Worm (Caenorhabditis elegans) whole organism, midembryonic: ENCODE measurements around the gene T23F6.5.
A peak's percentile ranks its signal among the peaks of the same experiment; 100 is the strongest.

Source experiments
- cog-1 ChIP-seq: sonication (generic microtip); optimal IDR thresholded peaks from 2 replicates; lab custom pipeline; 2016; ENCODE audit warnings: missing genetic modification characterization, missing compliant biosample characterization
- flt-1 ChIP-seq: fragments of 200-800 bp; sonication (Bioruptor generic); IDR thresholded peaks from 2 replicates; pipeline ENCODE4 v1.3.6; 2022; ENCODE audit warnings: missing genetic modification characterization, missing compliant biosample characterization
- klf-2 ChIP-seq: fragments of 200-800 bp; sonication (Bioruptor generic); conservative IDR thresholded peaks from 2 replicates; pipeline ENCODE4 v1.3.6; 2022; ENCODE audit warnings: missing genetic modification reagents, missing genetic modification characterization, missing compliant biosample characterization
- med-1 ChIP-seq: sonication (generic microtip); optimal IDR thresholded peaks from 2 replicates; lab custom pipeline; 2017; ENCODE audit warnings: missing genetic modification characterization, mild to moderate bottlenecking, missing compliant biosample characterization, antibody characterized with exemption, missing genetic modification reagents; ENCODE audit not compliant: insufficient read depth
- tab-1 ChIP-seq: fragments of 200-800 bp; sonication (Bioruptor generic); IDR thresholded peaks from 2 replicates; pipeline ENCODE4 v1.3.6; 2022; ENCODE audit warnings: missing genetic modification characterization, missing compliant biosample characterization
- ztf-29 ChIP-seq: fragments of 200-800 bp; sonication (Bioruptor generic); IDR thresholded peaks from 2 replicates; pipeline ENCODE4 v1.3.6; 2022; ENCODE audit warnings: missing genetic modification reagents, missing genetic modification characterization, missing compliant biosample characterization

DNA sequence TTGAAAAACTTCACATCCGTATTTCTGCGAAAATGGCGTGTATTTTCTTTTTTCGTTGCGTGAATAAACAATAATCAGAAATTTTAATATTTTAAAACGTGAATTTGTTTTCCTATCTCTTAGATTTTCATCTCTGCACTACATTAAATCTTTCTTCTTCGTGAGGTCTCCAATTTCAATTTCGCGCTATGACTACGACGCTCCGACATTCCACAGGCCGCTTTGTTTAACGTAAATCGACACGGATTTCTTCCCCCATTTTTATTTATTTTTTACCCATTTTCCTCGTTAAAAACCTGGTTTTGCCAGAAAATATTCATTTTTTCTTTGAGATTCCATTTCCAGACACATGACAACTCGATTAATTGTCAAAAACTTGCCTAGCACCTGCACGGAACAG is 16.7 kb downstream of the T23F6.5 start, which contains the start of the genes T23F6.3 and rbd-1:
- TF ChIP-seq cog-1 (tag; lab: Kevin White, UChicago) (peak; percentile 38), ztf-29 (GFP tag; lab: Robert Waterston, UW) (no peak), klf-2 (GFP tag; lab: Robert Waterston, UW) (0 out of 2 replicates have a peak, but pooled peaks have one; percentile 10), tab-1 (no peak), med-1 (no peak), flt-1 (GFP tag; lab: Robert Waterston, UW) (no peak)
